Fruit fly (Drosophila melanogaster) Kc167 (cell line): ENCODE results near the gene NK7.1.

Source experiments
- Myc ChIP-seq: fragments of >200 bp; optimal IDR thresholded peaks from 2 replicates; lab custom pipeline; 2017; ENCODE audit warnings: missing external identifiers
- Sin3A ChIP-seq: fragments of >200 bp; optimal IDR thresholded peaks from 2 replicates; lab custom pipeline; 2018; ENCODE audit warnings: missing external identifiers
- psq ChIP-seq: fragments of >200 bp; optimal IDR thresholded peaks from 2 replicates; lab custom pipeline; 2017; ENCODE audit warnings: missing external identifiers
- ttk ChIP-seq: sonication (Bioruptor generic); optimal IDR thresholded peaks from 2 replicates; lab custom pipeline; 2017; ENCODE audit warnings: missing external identifiers

DNA sequence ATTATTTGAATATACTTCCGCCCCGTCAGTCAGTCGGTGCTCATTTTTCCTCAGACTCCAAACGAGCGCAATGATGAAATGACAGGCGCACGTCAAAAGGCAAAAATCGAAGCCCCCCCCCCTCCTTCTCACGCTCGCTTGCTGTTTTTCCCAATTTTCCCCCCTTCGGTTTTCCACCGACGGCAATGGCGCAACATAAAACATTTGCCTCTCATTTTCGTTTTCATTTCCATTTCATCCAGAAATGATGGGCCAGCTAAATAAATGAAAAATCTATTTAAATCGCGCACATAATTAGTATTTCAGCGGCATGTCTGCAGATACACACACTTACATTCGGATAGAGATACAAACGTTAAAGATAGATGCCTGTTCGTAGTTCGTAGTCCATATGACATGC lies 41.3 kb downstream of the NK7.1 start:
- TF ChIP-seq ttk (lab: Kevin White, UChicago) (no peak), Sin3A (lab: Kevin White, UChicago) (no peak), psq (lab: Kevin White, UChicago) (no peak), Myc (no peak)
